Fruit fly (Drosophila melanogaster): ENCODE data around the gene Hsp23.

The Hsp23 gene

dm6 chr3L:9335711-9336110, 46.0 kb upstream of the Hsp23 start (continued):
- TF ChIP-seq nerfin-1 (tag; optimal IDR thresholded peaks at IDR 0.05) (no peak), vnd (GFP tag; IDR thresholded peaks at IDR 0.05; ENCODE audit: partially characterized antibody) (no peak), CG9876 (GFP tag; optimal IDR thresholded peaks at IDR 0.05) (no peak), Lim3 (GFP tag; IDR thresholded peaks at IDR 0.05) (no peak), nom (GFP tag; optimal IDR thresholded peaks at IDR 0.05) (peak; percentile 63), Pdp1 (GFP tag; optimal IDR thresholded peaks at IDR 0.05) (no peak), ro (GFP tag; IDR thresholded peaks at IDR 0.05) (no peak), psq (GFP tag; optimal IDR thresholded peaks at IDR 0.05) (no peak), Spps (tag; optimal IDR thresholded peaks at IDR 0.05) (no peak), CG10654 (GFP tag; optimal IDR thresholded peaks at IDR 0.05) (no peak), bab2 (GFP tag; optimal IDR thresholded peaks at IDR 0.05) (no peak), Xbp1 (GFP tag; optimal IDR thresholded peaks at IDR 0.05) (no peak), CG18599 (GFP tag; optimal IDR thresholded peaks at IDR 0.05) (no peak), CG11696 (GFP tag; IDR thresholded peaks at IDR 0.05) (no peak), Hey (tag; optimal IDR thresholded peaks at IDR 0.05) (no peak), CG7271 (tag; optimal IDR thresholded peaks at IDR 0.05) (no peak), Bteb2 (GFP tag; optimal IDR thresholded peaks at IDR 0.05) (no peak), knrl (GFP tag; IDR thresholded peaks at IDR 0.05; ENCODE audit: partially characterized antibody) (no peak), CG9797 (GFP tag; optimal IDR thresholded peaks at IDR 0.05) (no peak), onecut (GFP tag; IDR thresholded peaks at IDR 0.05) (no peak), CG11695 (GFP tag; IDR thresholded peaks at IDR 0.05) (no peak), Gug (GFP tag; IDR thresholded peaks at IDR 0.05) (no peak), Bdp1 (GFP tag; optimal IDR thresholded peaks at IDR 0.05) (no peak), nmo (GFP tag; optimal IDR thresholded peaks at IDR 0.05) (no peak), CG12155 (GFP tag; optimal IDR thresholded peaks at IDR 0.05) (no peak), CG31224 (GFP tag; IDR thresholded peaks at IDR 0.05) (0 out of 2 replicates have a peak, but pooled peaks have one; percentile 4), phol (tag; optimal IDR thresholded peaks at IDR 0.05) (no peak), HmgZ (tag; optimal IDR thresholded peaks at IDR 0.05) (peak; percentile 14), CG3163 (GFP tag; optimal IDR thresholded peaks at IDR 0.05) (no peak), Hand (GFP tag; optimal IDR thresholded peaks at IDR 0.05) (no peak), CG10979 (tag; optimal IDR thresholded peaks at IDR 0.05) (no peak), ems (GFP tag; optimal IDR thresholded peaks at IDR 0.05) (no peak), p53 (GFP tag; optimal IDR thresholded peaks at IDR 0.05) (no peak), br (optimal IDR thresholded peaks at IDR 0.05) (no peak), maf-S (GFP tag; optimal IDR thresholded peaks at IDR 0.05) (no peak), zen2 (GFP tag; IDR thresholded peaks at IDR 0.05; ENCODE audit: partially characterized antibody) (no peak), Dll (GFP tag; IDR thresholded peaks at IDR 0.05; ENCODE audit: partially characterized antibody) (no peak), al (GFP tag; IDR thresholded peaks at IDR 0.05) (no peak), CG5245 (GFP tag; optimal IDR thresholded peaks at IDR 0.05) (no peak), nerfin-2 (GFP tag; IDR thresholded peaks at IDR 0.05; ENCODE audit: partially characterized antibody) (no peak), Rx (GFP tag; IDR thresholded peaks at IDR 0.05) (no peak), bcd (GFP tag; optimal IDR thresholded peaks at IDR 0.05) (no peak), abd-A (tag; optimal IDR thresholded peaks at IDR 0.05) (peak; percentile 43), chn (GFP tag; optimal IDR thresholded peaks at IDR 0.05) (no peak), Hsf (GFP tag; optimal IDR thresholded peaks at IDR 0.05) (no peak), cad (GFP tag; optimal IDR thresholded peaks at IDR 0.05) (no peak), CG7372 (GFP tag; IDR thresholded peaks at IDR 0.05) (peak; percentile 52; the same call in 1 of the 2 replicates), sob (GFP tag; IDR thresholded peaks at IDR 0.05) (no peak), insv (GFP tag; optimal IDR thresholded peaks at IDR 0.05) (no peak), Mrtf (GFP tag; IDR thresholded peaks at IDR 0.05) (no peak), Optix (GFP tag; IDR thresholded peaks at IDR 0.05) (no peak), CG8478 (optimal IDR thresholded peaks at IDR 0.05) (no peak), pita (GFP tag; optimal IDR thresholded peaks at IDR 0.05) (no peak)

Measured in whole organism, embryonic.